Worm (Caenorhabditis elegans) whole organism, L4/young adult: Measurements from ENCODE around the gene B0310.6.

Experiments used
- W03F9.2 ChIP-seq: fragments of 150-350 bp; optimal IDR thresholded peaks from 2 replicates; lab custom pipeline; 2014; ENCODE audit warnings: missing biosample characterization, missing genetic modification characterization
- dao-5 ChIP-seq: sonication (generic microtip); optimal IDR thresholded peaks from 2 replicates; lab custom pipeline; 2016; ENCODE audit warnings: missing genotype, missing genetic modification characterization, moderate library complexity, missing compliant biosample characterization
- him-1 ChIP-seq: sonication (generic microtip); optimal IDR thresholded peaks from 2 replicates; lab custom pipeline; 2016; ENCODE audit warnings: missing genotype, missing genetic modification reagents, missing genetic modification characterization, missing compliant biosample characterization

DNA sequence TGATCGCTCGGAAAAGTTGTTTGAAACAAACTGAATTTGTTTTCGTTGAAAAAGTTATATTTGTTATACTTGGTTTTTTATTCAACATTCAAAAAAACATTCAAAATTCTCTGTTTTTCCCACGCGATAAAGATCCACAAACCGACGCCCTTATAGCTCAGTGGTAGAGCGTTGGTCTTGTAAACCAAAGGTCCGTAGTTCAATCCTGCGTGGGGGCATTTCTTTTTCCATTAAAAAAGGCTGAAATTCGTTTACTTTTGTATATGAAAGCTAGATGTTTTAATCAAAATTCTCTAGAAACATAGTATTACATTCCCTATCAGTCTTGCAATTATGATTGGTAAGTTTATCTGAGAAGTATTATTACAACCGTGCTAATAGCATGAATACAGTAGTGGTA is 43.1 kb downstream of the B0310.6 start:
- TF ChIP-seq dao-5 (tag; lab: Kevin White, UChicago) (no peak), him-1 (tag; lab: Kevin White, UChicago) (no peak), W03F9.2 (no peak)
